Fruit fly (Drosophila melanogaster): ENCODE data around the gene CG33500.
A peak's percentile ranks its signal among the peaks of the same experiment; 100 is the strongest.

DNA sequence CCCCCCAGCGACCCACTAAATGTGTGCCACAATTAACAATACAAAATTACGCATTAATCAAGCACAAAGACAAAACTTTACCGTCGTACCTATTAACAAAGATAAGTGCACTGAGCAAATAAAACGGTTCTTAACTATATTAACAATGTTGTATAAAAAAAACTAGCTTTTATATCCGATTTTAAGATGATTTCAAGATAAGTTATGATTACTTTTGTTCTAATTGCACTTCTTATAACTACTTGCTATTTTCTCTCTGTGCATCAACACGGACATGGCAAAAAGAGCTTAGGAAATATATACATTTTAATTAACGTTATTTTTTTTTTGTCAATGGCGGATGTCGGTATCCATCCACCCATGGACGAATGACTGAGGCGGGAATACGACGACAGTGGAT, 27.7 kb downstream of the CG33500 start:
- TF ChIP-seq CG12942 (GFP tag; optimal IDR thresholded peaks at IDR 0.05): no peak
- TF ChIP-seq dysf (GFP tag; IDR thresholded peaks at IDR 0.05): no peak
- peak; percentile 20 for TF ChIP-seq CG17359 (tag; optimal IDR thresholded peaks at IDR 0.05)

Data from whole organism, embryonic.